Worm (Caenorhabditis elegans): ENCODE data around the gene clec-141.

DNA sequence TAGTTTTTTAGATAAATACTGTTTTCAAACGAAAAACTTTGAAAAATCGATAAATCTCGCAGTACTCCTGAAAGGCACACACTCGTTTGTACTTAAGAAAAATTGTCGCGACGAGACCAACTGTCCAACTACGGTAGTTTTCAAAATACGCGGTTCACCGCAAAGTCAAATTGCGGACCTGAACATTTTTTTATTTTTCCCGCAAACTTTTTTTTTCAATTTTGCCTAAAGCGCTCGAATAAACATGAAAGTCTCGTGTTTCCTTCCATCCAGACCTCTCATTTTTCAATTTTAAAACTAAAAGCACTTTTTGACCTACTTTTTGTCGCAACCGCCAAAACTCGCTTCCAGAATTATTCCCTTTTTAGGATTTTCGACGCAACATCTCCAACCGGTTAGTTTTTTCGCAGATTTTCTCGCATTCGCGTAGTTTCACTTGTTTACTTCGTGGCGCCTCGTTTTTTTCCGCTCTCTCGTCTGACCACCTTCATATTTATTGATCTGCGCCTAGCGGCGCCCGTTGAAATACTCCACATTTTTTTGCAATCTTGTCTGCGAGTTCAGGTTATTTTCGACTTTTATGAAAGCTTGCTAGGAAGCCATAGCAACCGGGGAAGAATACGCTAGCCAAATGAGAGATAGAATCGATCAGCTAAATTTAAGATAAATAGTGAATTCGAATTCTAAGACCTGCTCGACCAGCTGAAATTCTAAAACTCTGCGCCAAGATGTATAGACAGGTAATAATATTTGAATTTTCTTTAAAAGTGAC lies 29.8 kb downstream of the clec-141 start, which contains the start of gene prdx-2:
- TF ChIP-seq unc-62 (GFP tag; optimal IDR thresholded peaks at IDR 0.05): no peak
- no peak for TF ChIP-seq rnt-1 (tag; optimal IDR thresholded peaks at IDR 0.05)
- no peak for TF ChIP-seq sptf-1 (tag; optimal IDR thresholded peaks at IDR 0.05)
- TF ChIP-seq elt-3 (tag; optimal IDR thresholded peaks at IDR 0.05): no peak
- no peak for TF ChIP-seq sox-4 (tag; optimal IDR thresholded peaks at IDR 0.05)
- TF ChIP-seq nhr-47 (tag; optimal IDR thresholded peaks at IDR 0.05): no peak
- no peak for TF ChIP-seq egl-27 (tag; optimal IDR thresholded peaks at IDR 0.05)
- TF ChIP-seq nhr-76 (tag; optimal IDR thresholded peaks at IDR 0.05): no peak
- no peak for TF ChIP-seq jun-1 (tag; optimal IDR thresholded peaks at IDR 0.05)
- no peak for TF ChIP-seq ama-1 (optimal IDR thresholded peaks at IDR 0.05)
- TF ChIP-seq lin-13 (GFP tag; optimal IDR thresholded peaks at IDR 0.05): no peak
- TF ChIP-seq unc-130 (tag; optimal IDR thresholded peaks at IDR 0.05): no peak
- TF ChIP-seq fkh-4 (tag; optimal IDR thresholded peaks at IDR 0.05; ENCODE audit: borderline replicate concordance): no peak

All from whole organism, L1 larva.